Comparison of ENCODE assay signal across 3 fruit fly cellular contexts in genomic region chr2L:6449753-6450152, dm6.
TF ChIP-seq lines count a peak whose summit lies in the region.

No protein-coding gene starts in this region.

- no peak for TF ChIP-seq CTCF in whole organism, embryonic (GFP tag; optimal IDR thresholded peaks at IDR 0.05; lab: Kevin White, UChicago)

TF ChIP-seq in whole organism, embryonic, 481 proteins besides CTCF, POLR2A, EP300 and RAD21:
- TF ChIP-seq mam (GFP tag; optimal IDR thresholded peaks at IDR 0.05; lab: Kevin White, UChicago) (no peak), Meics (GFP tag; optimal IDR thresholded peaks at IDR 0.05; lab: Kevin White, UChicago) (no peak), CG17912 (GFP tag; optimal IDR thresholded peaks at IDR 0.05; lab: Kevin White, UChicago) (no peak), CG30020 (tag; optimal IDR thresholded peaks at IDR 0.05; lab: Kevin White, UChicago) (no peak), trem (tag; optimal IDR thresholded peaks at IDR 0.05; lab: Kevin White, UChicago) (no peak), fru (optimal IDR thresholded peaks at IDR 0.05; lab: Kevin White, UChicago) (no peak), cad (GFP tag; optimal IDR thresholded peaks at IDR 0.05; lab: Kevin White, UChicago) (no peak), Ets65A (GFP tag; lab: Kevin White, UChicago) (peak; percentile 89), Med (GFP tag; lab: Kevin White, UChicago) (peak; percentile 43), CG1024 (GFP tag; IDR thresholded peaks at IDR 0.05; lab: Robert Waterston, UW) (0 out of 2 replicates have a peak, but pooled peaks have one; percentile 3), sens (GFP tag; lab: Kevin White, UChicago) (peak; percentile 26), Bgb (GFP tag; IDR thresholded peaks at IDR 0.05; lab: Robert Waterston, UW; ENCODE audit: partially characterized antibody) (0 out of 2 replicates have a peak, but pooled peaks have one; percentile 10), chinmo (GFP tag; IDR thresholded peaks at IDR 0.05; lab: Robert Waterston, UW; ENCODE audit: partially characterized antibody) (0 out of 4 replicates have a peak, but pooled peaks have one; percentile 18)

TF ChIP-seq in whole organism, pupa, 21 proteins besides CTCF, POLR2A, EP300 and RAD21:
- TF ChIP-seq CG4496 (GFP tag; IDR thresholded peaks at IDR 0.05; lab: Robert Waterston, UW) (no peak), EcR (GFP tag; optimal IDR thresholded peaks at IDR 0.05; lab: Kevin White, UChicago) (peak; percentile 80)

TF ChIP-seq in whole organism, wandering third instar larva, 38 proteins besides CTCF, POLR2A, EP300 and RAD21:
- TF ChIP-seq dsf (GFP tag; optimal IDR thresholded peaks at IDR 0.05; lab: Kevin White, UChicago; ENCODE audit: borderline replicate concordance) (no peak), Rel (GFP tag; optimal IDR thresholded peaks at IDR 0.05; lab: Kevin White, UChicago) (no peak), Rel (tag; optimal IDR thresholded peaks at IDR 0.05; lab: Kevin White, UChicago) (peak; percentile 47)
